Fruit fly (Drosophila melanogaster) whole organism, embryonic: ENCODE results near the gene CG17321.
A peak's percentile ranks its signal among the peaks of the same experiment; 100 is the strongest.

ENCODE experiments used
- Bgb ChIP-seq: fragments of 200-800 bp; sonication (Bioruptor generic); IDR thresholded peaks from 2 replicates; pipeline ENCODE4 v1.3.6; 2022; ENCODE audit warnings: missing biosample characterization, missing genetic modification characterization; ENCODE audit not compliant: partially characterized antibody
- CG10462 ChIP-seq: fragments of 200-800 bp; sonication (Bioruptor generic); optimal IDR thresholded peaks from 2 replicates; lab custom pipeline; 2016; ENCODE audit warnings: missing biosample characterization, missing genetic modification characterization
- CG11696 ChIP-seq: fragments of 200-800 bp; sonication (Bioruptor generic); IDR thresholded peaks from 2 replicates; pipeline ENCODE4 v1.3.6; 2022; ENCODE audit warnings: missing biosample characterization, missing genetic modification characterization
- CG12219 ChIP-seq: fragments of 200-800 bp; sonication (Bioruptor generic); optimal IDR thresholded peaks from 3 replicates; lab custom pipeline; 2018; ENCODE audit warnings: missing biosample characterization, mild to moderate bottlenecking, missing genetic modification characterization
- CG12391 ChIP-seq: fragments of 200-800 bp; sonication (Bioruptor generic); optimal IDR thresholded peaks from 3 replicates; lab custom pipeline; 2018; ENCODE audit warnings: missing biosample characterization, mild to moderate bottlenecking, missing genetic modification characterization, moderate library complexity
- CG12769 ChIP-seq: fragments of 200-800 bp; sonication (Bioruptor generic); optimal IDR thresholded peaks from 2 replicates; lab custom pipeline; 2019; ENCODE audit warnings: missing biosample characterization, mild to moderate bottlenecking, missing genetic modification characterization, moderate library complexity
- CG15696 ChIP-seq: fragments of 200-800 bp; sonication (Bioruptor generic); optimal IDR thresholded peaks from 2 replicates; lab custom pipeline; 2019; ENCODE audit warnings: missing biosample characterization, mild to moderate bottlenecking, missing genetic modification characterization, moderate library complexity
- CG1602 ChIP-seq: fragments of 200-800 bp; sonication (Bioruptor generic); optimal IDR thresholded peaks from 3 replicates; lab custom pipeline; 2016; ENCODE audit warnings: missing biosample characterization, missing genetic modification characterization
- CG17829 ChIP-seq: fragments of 200-800 bp; optimal IDR thresholded peaks from 2 replicates; lab custom pipeline; 2019; ENCODE audit warnings: missing biosample characterization, mild to moderate bottlenecking, missing genetic modification characterization, moderate library complexity
- CG18619 ChIP-seq: fragments of 200-800 bp; sonication (Bioruptor generic); optimal IDR thresholded peaks from 3 replicates; lab custom pipeline; 2017; ENCODE audit warnings: missing biosample characterization, mild to moderate bottlenecking, missing genetic modification characterization
- CG2875 ChIP-seq: fragments of 200-800 bp; sonication (Bioruptor generic); optimal IDR thresholded peaks from 2 replicates; lab custom pipeline; 2017; ENCODE audit warnings: missing biosample characterization, mild to moderate bottlenecking, missing genetic modification characterization, missing genetic modification reagents
- CG30020 ChIP-seq: fragments of 200-800 bp; optimal IDR thresholded peaks from 2 replicates; lab custom pipeline; 2019; ENCODE audit warnings: missing biosample characterization, mild to moderate bottlenecking, missing genetic modification characterization, moderate library complexity
- CG31388 ChIP-seq: fragments of 200-800 bp; sonication (Bioruptor generic); optimal IDR thresholded peaks from 2 replicates; lab custom pipeline; 2016; ENCODE audit warnings: missing biosample characterization, missing genetic modification characterization
- CG32767 ChIP-seq: fragments of 200-800 bp; sonication (Bioruptor generic); IDR thresholded peaks from 2 replicates; pipeline ENCODE4 v1.3.6; 2022; ENCODE audit warnings: missing biosample characterization, missing genetic modification characterization
- CG3726 ChIP-seq: fragments of 200-800 bp; sonication (Bioruptor generic); IDR thresholded peaks from 3 replicates; pipeline ENCODE4, ENCODE4 v1.3.6; 2022; ENCODE audit warnings: missing biosample characterization, missing genetic modification characterization
- CG4617 ChIP-seq: fragments of 200-800 bp; sonication (Bioruptor generic); optimal IDR thresholded peaks from 3 replicates; lab custom pipeline; 2016; ENCODE audit warnings: missing biosample characterization, missing genetic modification characterization, borderline replicate concordance
- CG4707 ChIP-seq: fragments of 200-800 bp; sonication (Bioruptor generic); optimal IDR thresholded peaks from 2 replicates; lab custom pipeline; 2018; ENCODE audit warnings: missing biosample characterization, mild to moderate bottlenecking, missing genetic modification characterization, moderate library complexity
- CG6175 ChIP-seq: fragments of 200-800 bp; sonication (Bioruptor generic); IDR thresholded peaks from 3 replicates; pipeline ENCODE4 v1.3.6; 2022; ENCODE audit warnings: missing biosample characterization, missing genetic modification characterization
- CG7372 ChIP-seq: fragments of 200-800 bp; sonication (Bioruptor generic); IDR thresholded peaks from 2 replicates; pipeline ENCODE4 v1.3.6; 2022; ENCODE audit warnings: missing biosample characterization, missing genetic modification characterization
- CG7839 ChIP-seq: fragments of 200-800 bp; sonication (Bioruptor generic); optimal IDR thresholded peaks from 3 replicates; lab custom pipeline; 2018; ENCODE audit warnings: missing biosample characterization, mild to moderate bottlenecking, missing genetic modification characterization, moderate library complexity
- CG8359 ChIP-seq: fragments of 200-800 bp; sonication (Bioruptor generic); optimal IDR thresholded peaks from 2 replicates; lab custom pipeline; 2017; ENCODE audit warnings: missing biosample characterization, mild to moderate bottlenecking, missing genetic modification characterization, borderline replicate concordance
- CG8388 ChIP-seq: fragments of 200-800 bp; sonication (Bioruptor generic); optimal IDR thresholded peaks from 2 replicates; lab custom pipeline; 2019; ENCODE audit warnings: missing biosample characterization, mild to moderate bottlenecking, missing genetic modification characterization, moderate library complexity
- CG8924 ChIP-seq: fragments of 200-800 bp; optimal IDR thresholded peaks from 3 replicates; lab custom pipeline; 2019; ENCODE audit warnings: missing biosample characterization, mild to moderate bottlenecking, missing genetic modification characterization, moderate library complexity
- CG9727 ChIP-seq: fragments of 200-800 bp; sonication (Bioruptor generic); optimal IDR thresholded peaks from 3 replicates; lab custom pipeline; 2017; ENCODE audit warnings: missing biosample characterization, mild to moderate bottlenecking, missing genetic modification characterization
- Doc3 ChIP-seq: fragments of 200-800 bp; sonication (Bioruptor generic); IDR thresholded peaks from 3 replicates; pipeline ENCODE4 v1.3.6; 2022; ENCODE audit warnings: missing biosample characterization, missing genetic modification characterization; ENCODE audit not compliant: partially characterized antibody
- Fer3 ChIP-seq: fragments of 200-800 bp; sonication (Bioruptor generic); optimal IDR thresholded peaks from 2 replicates; lab custom pipeline; 2018; ENCODE audit warnings: missing biosample characterization, mild to moderate bottlenecking, missing genetic modification characterization, moderate library complexity
- H2.0 ChIP-seq: fragments of 200-800 bp; sonication (Bioruptor generic); IDR thresholded peaks from 2 replicates; pipeline ENCODE4 v1.3.6; 2022; ENCODE audit warnings: missing biosample characterization, missing genetic modification characterization
- HHEX ChIP-seq: fragments of 200-800 bp; sonication (Bioruptor generic); optimal IDR thresholded peaks from 3 replicates; lab custom pipeline; 2017; ENCODE audit warnings: missing biosample characterization, mild to moderate bottlenecking, missing genetic modification characterization, missing genetic modification reagents
- HmgD ChIP-seq: fragments of 200-800 bp; sonication (Bioruptor generic); optimal IDR thresholded peaks from 3 replicates; lab custom pipeline; 2016; ENCODE audit warnings: missing biosample characterization, missing genetic modification characterization
- Lpt ChIP-seq: fragments of >200 bp; optimal IDR thresholded peaks from 2 replicates; lab custom pipeline; 2018; ENCODE audit warnings: missing biosample characterization, missing genetic modification characterization
- Meics ChIP-seq: fragments of 200-800 bp; sonication (Bioruptor generic); optimal IDR thresholded peaks from 2 replicates; lab custom pipeline; 2017; ENCODE audit warnings: missing biosample characterization, mild to moderate bottlenecking, missing genetic modification characterization
- NFAT ChIP-seq: fragments of 200-800 bp; sonication (Bioruptor generic); IDR thresholded peaks from 2 replicates; pipeline ENCODE4 v1.3.6; 2022; ENCODE audit warnings: missing biosample characterization, missing genetic modification characterization
- NK7.1 ChIP-seq: fragments of 200-800 bp; sonication (Bioruptor generic); optimal IDR thresholded peaks from 3 replicates; lab custom pipeline; 2016; ENCODE audit warnings: missing biosample characterization, missing genetic modification characterization
- NfI ChIP-seq: fragments of 200-800 bp; sonication (Bioruptor generic); optimal IDR thresholded peaks from 3 replicates; lab custom pipeline; 2018; ENCODE audit warnings: missing biosample characterization, mild to moderate bottlenecking, missing genetic modification characterization, moderate library complexity
- Ravus ChIP-seq: fragments of 200-800 bp; sonication (Bioruptor generic); IDR thresholded peaks from 2 replicates; pipeline ENCODE4 v1.3.6; 2022; ENCODE audit warnings: missing biosample characterization, missing genetic modification characterization
- Scr ChIP-seq: fragments of 200-800 bp; sonication (Bioruptor generic); IDR thresholded peaks from 2 replicates; pipeline ENCODE4 v1.3.6; 2022; ENCODE audit warnings: missing biosample characterization, missing genetic modification characterization; ENCODE audit not compliant: partially characterized antibody
- Taf1 ChIP-seq: fragments of 200-800 bp; sonication (Bioruptor generic); IDR thresholded peaks from 2 replicates; pipeline ENCODE4 v1.3.6; 2022; ENCODE audit warnings: missing biosample characterization, missing genetic modification characterization
- Trl ChIP-seq, 3 experiments: fragments of >200 bp in 2 of 3; fragments of 200-800 bp in 1 of 3; sonication (Bioruptor generic) in 1 of 3; optimal IDR thresholded peaks; 2 replicates in 1 of 3; 3 replicates in 2 of 3; lab custom pipeline; 2016 to 2017; ENCODE audit warnings: missing biosample characterization in 1 of 3, missing genetic modification characterization in 1 of 3
- Usf ChIP-seq: fragments of 200-800 bp; sonication (Bioruptor generic); optimal IDR thresholded peaks from 2 replicates; lab custom pipeline; 2017; ENCODE audit warnings: missing genotype, missing biosample characterization, missing genetic modification characterization
- ato ChIP-seq: fragments of 200-800 bp; sonication (Bioruptor generic); IDR thresholded peaks from 2 replicates; pipeline ENCODE4 v1.3.6; 2022; ENCODE audit warnings: missing biosample characterization, missing genetic modification characterization; ENCODE audit not compliant: partially characterized antibody
- chn ChIP-seq: fragments of 200-800 bp; sonication (Bioruptor generic); optimal IDR thresholded peaks from 2 replicates; lab custom pipeline; 2016; ENCODE audit warnings: missing biosample characterization, missing genetic modification characterization
- ci ChIP-seq: fragments of 200-800 bp; sonication (Bioruptor generic); IDR thresholded peaks from 3 replicates; pipeline ENCODE4 v1.3.6; 2022; ENCODE audit warnings: missing biosample characterization, missing genetic modification characterization
- eyg ChIP-seq: fragments of 200-800 bp; sonication (Bioruptor generic); optimal IDR thresholded peaks from 3 replicates; lab custom pipeline; 2016; ENCODE audit warnings: missing biosample characterization, missing genetic modification characterization
- ftz-f1 ChIP-seq: fragments of 200-800 bp; sonication (Bioruptor generic); optimal IDR thresholded peaks from 2 replicates; lab custom pipeline; 2016; ENCODE audit warnings: missing biosample characterization, missing genetic modification characterization
- grn ChIP-seq: fragments of 200-800 bp; sonication (Bioruptor generic); optimal IDR thresholded peaks from 3 replicates; lab custom pipeline; 2017; ENCODE audit warnings: missing biosample characterization, missing genetic modification characterization
- gro ChIP-seq: fragments of 200-800 bp; sonication (Bioruptor generic); optimal IDR thresholded peaks from 2 replicates; lab custom pipeline; 2016; ENCODE audit warnings: missing biosample characterization, missing genetic modification characterization
- gt ChIP-seq: fragments of 200-800 bp; sonication (Bioruptor generic); IDR thresholded peaks from 2 replicates; pipeline ENCODE4 v1.3.6; 2022; ENCODE audit warnings: missing biosample characterization, missing genetic modification characterization
- jumu ChIP-seq: fragments of 200-800 bp; sonication (Bioruptor generic); optimal IDR thresholded peaks from 3 replicates; lab custom pipeline; 2016; ENCODE audit warnings: missing biosample characterization, missing genetic modification characterization
- lola ChIP-seq, 3 experiments: fragments of >200 bp in 2 of 3; fragments of 200-800 bp in 1 of 3; sonication (Bioruptor generic) in 1 of 3; optimal IDR thresholded peaks; 2 replicates each; lab custom pipeline; 2017 to 2019; ENCODE audit warnings: missing biosample characterization in 3 of 3, missing genetic modification characterization in 3 of 3, mild to moderate bottlenecking in 1 of 3, moderate library complexity in 1 of 3
- nau ChIP-seq: fragments of 200-800 bp; sonication (Bioruptor generic); optimal IDR thresholded peaks from 3 replicates; lab custom pipeline; 2017; ENCODE audit warnings: missing biosample characterization, mild to moderate bottlenecking, missing genetic modification characterization, missing genetic modification reagents

CG17321 gene

dm6 chr2L:18890087-18890486 is 45.1 kb downstream of the CG17321 start (continued):
- peak; percentile 50 for TF ChIP-seq CG4707
- TF ChIP-seq jumu = peak; percentile 73
- peak; percentile 76 for TF ChIP-seq CG3726
- no peak; the same call in 1 of the 2 replicates for TF ChIP-seq CG32767 (GFP tag; lab: Robert Waterston, UW)
- peak; percentile 15 for TF ChIP-seq Meics (GFP tag; lab: Kevin White, UChicago)
- TF ChIP-seq Bgb (GFP tag; lab: Robert Waterston, UW) = no peak
- peak; percentile 84 for TF ChIP-seq CG8924 (tag; lab: Kevin White, UChicago)
- TF ChIP-seq CG2875 (GFP tag; lab: Kevin White, UChicago) = peak; percentile 69
- TF ChIP-seq NFAT (GFP tag; lab: Robert Waterston, UW) = no peak
- no peak for TF ChIP-seq gro
- peak; percentile 74 for TF ChIP-seq CG12219 (GFP tag; lab: Kevin White, UChicago)
- TF ChIP-seq Lpt (GFP tag; lab: Kevin White, UChicago) = no peak
- TF ChIP-seq CG17829 (tag; lab: Kevin White, UChicago) = peak; percentile 93
- TF ChIP-seq CG30020 (tag; lab: Kevin White, UChicago) = peak; percentile 27
- TF ChIP-seq ato (GFP tag; lab: Robert Waterston, UW) = no peak
- peak; percentile 72 for TF ChIP-seq CG8359 (GFP tag; lab: Kevin White, UChicago)
- no peak for TF ChIP-seq nau (GFP tag; lab: Kevin White, UChicago)
- peak; percentile 83 for TF ChIP-seq CG7839
- TF ChIP-seq grn (GFP tag; lab: Kevin White, UChicago) = no peak
- TF ChIP-seq Trl (optimal IDR thresholded peaks at IDR 0.05; lab: Kevin White, UChicago) = no peak
- peak; percentile 76 for TF ChIP-seq Trl (GFP tag; optimal IDR thresholded peaks at IDR 0.05; lab: Kevin White, UChicago)
- TF ChIP-seq Ravus (GFP tag; lab: Robert Waterston, UW) = no peak
- peak; percentile 36 for TF ChIP-seq NK7.1
- TF ChIP-seq CG9727 (GFP tag; lab: Kevin White, UChicago) = peak; percentile 91
- peak; percentile 62 for TF ChIP-seq NfI (GFP tag; lab: Kevin White, UChicago)
- peak; percentile 35; the same call in 1 of the 2 replicates for TF ChIP-seq CG7372 (GFP tag; lab: Robert Waterston, UW)
- TF ChIP-seq ci (GFP tag; lab: Robert Waterston, UW) = peak; percentile 87
- no peak for TF ChIP-seq HmgD
- TF ChIP-seq Fer3 (tag; lab: Kevin White, UChicago) = peak; percentile 46
- peak; percentile 33 for TF ChIP-seq CG18619 (GFP tag; lab: Kevin White, UChicago)
- no peak for TF ChIP-seq ftz-f1 (GFP tag; lab: Kevin White, UChicago)
- TF ChIP-seq CG6175 (GFP tag; lab: Robert Waterston, UW) = no peak
- no peak for TF ChIP-seq Taf1 (GFP tag; lab: Robert Waterston, UW)
- TF ChIP-seq eyg (GFP tag; lab: Kevin White, UChicago) = peak; percentile 7
- peak; percentile 35 for TF ChIP-seq CG31388 (GFP tag; lab: Kevin White, UChicago)
- TF ChIP-seq CG15696 (tag; lab: Kevin White, UChicago) = peak; percentile 95
- peak in 1 of 3 experiments; percentile 91 for TF ChIP-seq lola (GFP tag; optimal IDR thresholded peaks at IDR 0.05; lab: Kevin White, UChicago)
- peak; percentile 74 for TF ChIP-seq CG10462
- peak; percentile 47 for TF ChIP-seq H2.0
- peak; percentile 86 for TF ChIP-seq CG12391 (tag; lab: Kevin White, UChicago)
- peak; percentile 52 for TF ChIP-seq HHEX
- TF ChIP-seq Doc3 (GFP tag; lab: Robert Waterston, UW) = no peak
- peak; percentile 10 for TF ChIP-seq CG4617 (GFP tag; lab: Kevin White, UChicago)
- peak; percentile 79 for TF ChIP-seq CG8388 (GFP tag; lab: Kevin White, UChicago)
- peak; percentile 65 for TF ChIP-seq gt (GFP tag; lab: Robert Waterston, UW)
- TF ChIP-seq Scr (GFP tag; lab: Robert Waterston, UW) = no peak
- TF ChIP-seq chn (GFP tag; lab: Kevin White, UChicago) = peak; percentile 88
- peak; percentile 45 for TF ChIP-seq CG12769 (tag; lab: Kevin White, UChicago)
- peak; percentile 77 for TF ChIP-seq CG1602
- no peak for TF ChIP-seq CG11696
- TF ChIP-seq Usf (GFP tag; lab: Kevin White, UChicago) = peak; percentile 72
